Fruit fly (Drosophila melanogaster) whole organism, embryonic: ENCODE data around the gene CG32568.

Source experiments
- CG10209 ChIP-seq: fragments of 200-800 bp; sonication (Bioruptor generic); optimal IDR thresholded peaks from 3 replicates; lab custom pipeline; 2017; ENCODE audit warnings: missing biosample characterization, mild to moderate bottlenecking, missing genetic modification characterization, missing genetic modification reagents
- CG12155 ChIP-seq: fragments of 200-800 bp; sonication (Bioruptor generic); optimal IDR thresholded peaks from 3 replicates; lab custom pipeline; 2016; ENCODE audit warnings: missing biosample characterization, missing genetic modification characterization
- CG12391 ChIP-seq: fragments of 200-800 bp; sonication (Bioruptor generic); optimal IDR thresholded peaks from 3 replicates; lab custom pipeline; 2018; ENCODE audit warnings: missing biosample characterization, mild to moderate bottlenecking, missing genetic modification characterization, moderate library complexity
- CG13624 ChIP-seq: fragments of 200-800 bp; sonication (Bioruptor generic); optimal IDR thresholded peaks from 2 replicates; lab custom pipeline; 2016; ENCODE audit warnings: missing biosample characterization, missing genetic modification characterization
- CG1647 ChIP-seq: fragments of 200-800 bp; sonication (Bioruptor generic); optimal IDR thresholded peaks from 3 replicates; lab custom pipeline; 2016; ENCODE audit warnings: missing biosample characterization, missing genetic modification characterization
- CG17328 ChIP-seq: fragments of 200-800 bp; sonication (Bioruptor generic); IDR thresholded peaks from 2 replicates; pipeline ENCODE4 v1.3.6; 2022; ENCODE audit warnings: missing biosample characterization, missing genetic modification characterization
- CG30020 ChIP-seq: fragments of 200-800 bp; optimal IDR thresholded peaks from 2 replicates; lab custom pipeline; 2019; ENCODE audit warnings: missing biosample characterization, mild to moderate bottlenecking, missing genetic modification characterization, moderate library complexity
- CG33213 ChIP-seq: fragments of 200-800 bp; sonication (Bioruptor generic); optimal IDR thresholded peaks from 3 replicates; lab custom pipeline; 2016; ENCODE audit warnings: missing biosample characterization, missing genetic modification characterization
- CG3995 ChIP-seq: fragments of 200-800 bp; sonication (Bioruptor generic); optimal IDR thresholded peaks from 3 replicates; lab custom pipeline; 2016; ENCODE audit warnings: missing biosample characterization, missing genetic modification characterization
- CG4617 ChIP-seq: fragments of 200-800 bp; sonication (Bioruptor generic); optimal IDR thresholded peaks from 3 replicates; lab custom pipeline; 2016; ENCODE audit warnings: missing biosample characterization, missing genetic modification characterization, borderline replicate concordance
- CG5245 ChIP-seq: fragments of 200-800 bp; sonication (Bioruptor generic); optimal IDR thresholded peaks from 3 replicates; lab custom pipeline; 2016; ENCODE audit warnings: missing biosample characterization, missing genetic modification characterization
- CG5953 ChIP-seq: fragments of 200-800 bp; sonication (Bioruptor generic); IDR thresholded peaks from 2 replicates; pipeline ENCODE4 v1.3.6; 2022; ENCODE audit warnings: missing biosample characterization, missing genetic modification characterization
- CG8290 ChIP-seq, 3 experiments: fragments of 200-800 bp; sonication (Bioruptor generic); optimal IDR thresholded peaks; 2 replicates each; lab custom pipeline; 2016 to 2019; ENCODE audit warnings: missing biosample characterization in 3 of 3, missing genetic modification characterization in 3 of 3, mild to moderate bottlenecking in 2 of 3, moderate library complexity in 1 of 3
- CG8478 ChIP-seq: fragments of >200 bp; optimal IDR thresholded peaks from 2 replicates; lab custom pipeline; 2018
- CG9437 ChIP-seq: fragments of 200-800 bp; sonication (Bioruptor generic); optimal IDR thresholded peaks from 2 replicates; lab custom pipeline; 2018; ENCODE audit warnings: missing biosample characterization, mild to moderate bottlenecking, missing genetic modification characterization
- Chrac-16 ChIP-seq: fragments of 200-800 bp; sonication (Bioruptor generic); optimal IDR thresholded peaks from 3 replicates; lab custom pipeline; 2016; ENCODE audit warnings: missing biosample characterization, missing genetic modification characterization
- CkIIα-i1 ChIP-seq: fragments of 200-800 bp; sonication (Bioruptor generic); IDR thresholded peaks from 2 replicates; pipeline ENCODE4 v1.3.6; 2022; ENCODE audit warnings: missing biosample characterization, missing genetic modification characterization
- D ChIP-seq, 2 experiments: fragments of 200-800 bp in 1 of 2; fragments of >200 bp in 1 of 2; sonication (Bioruptor generic) in 1 of 2; optimal IDR thresholded peaks; 2 replicates in 1 of 2; 3 replicates in 1 of 2; lab custom pipeline; 2017; ENCODE audit warnings: mild to moderate bottlenecking in 1 of 2, missing biosample characterization in 1 of 2, missing genetic modification characterization in 1 of 2, missing genetic modification reagents in 1 of 2
- Drgx ChIP-seq: fragments of 200-800 bp; sonication (Bioruptor generic); IDR thresholded peaks from 2 replicates; pipeline ENCODE4 v1.3.6; 2022; ENCODE audit warnings: missing biosample characterization, missing genetic modification characterization
- E2f2 ChIP-seq: fragments of 200-800 bp; sonication (Bioruptor generic); IDR thresholded peaks from 2 replicates; pipeline ENCODE4 v1.3.6; 2022; ENCODE audit warnings: missing biosample characterization, missing genetic modification characterization
- H2.0 ChIP-seq: fragments of 200-800 bp; sonication (Bioruptor generic); IDR thresholded peaks from 2 replicates; pipeline ENCODE4 v1.3.6; 2022; ENCODE audit warnings: missing biosample characterization, missing genetic modification characterization
- HmgD ChIP-seq: fragments of 200-800 bp; sonication (Bioruptor generic); optimal IDR thresholded peaks from 3 replicates; lab custom pipeline; 2016; ENCODE audit warnings: missing biosample characterization, missing genetic modification characterization
- HmgZ ChIP-seq: fragments of 200-800 bp; sonication (Bioruptor generic); optimal IDR thresholded peaks from 2 replicates; lab custom pipeline; 2018; ENCODE audit warnings: missing biosample characterization, mild to moderate bottlenecking, missing genetic modification characterization
- MBD-R2 ChIP-seq: fragments of 200-800 bp; sonication (Bioruptor generic); IDR thresholded peaks from 2 replicates; pipeline ENCODE4 v1.3.6; 2022; ENCODE audit warnings: missing biosample characterization, missing genetic modification characterization
- MESR4 ChIP-seq: fragments of 200-800 bp; sonication (Bioruptor generic); optimal IDR thresholded peaks from 2 replicates; lab custom pipeline; 2018; ENCODE audit warnings: missing biosample characterization, mild to moderate bottlenecking, missing genetic modification characterization, moderate library complexity
- Med ChIP-seq: fragments of 200-800 bp; sonication (Bioruptor generic); peaks from one replicate; lab custom pipeline; 2016; ENCODE audit warnings: missing biosample characterization, missing genetic modification characterization, mild to moderate bottlenecking, inconsistent platforms, moderate library complexity
- NC2β ChIP-seq: fragments of 200-800 bp; sonication (Bioruptor generic); optimal IDR thresholded peaks from 2 replicates; lab custom pipeline; 2016; ENCODE audit warnings: missing biosample characterization, missing genetic modification characterization
- Rfx ChIP-seq: fragments of 200-800 bp; sonication (Bioruptor generic); IDR thresholded peaks from 2 replicates; pipeline ENCODE4 v1.3.6; 2022; ENCODE audit warnings: missing biosample characterization, missing genetic modification characterization
- Rx ChIP-seq: fragments of 200-800 bp; sonication (Bioruptor generic); IDR thresholded peaks from 2 replicates; pipeline ENCODE4 v1.3.6; 2022; ENCODE audit warnings: missing biosample characterization, missing genetic modification characterization
- Sox102F ChIP-seq: fragments of 200-800 bp; sonication (Bioruptor generic); optimal IDR thresholded peaks from 2 replicates; lab custom pipeline; 2018; ENCODE audit warnings: missing biosample characterization, mild to moderate bottlenecking, missing genetic modification characterization, moderate library complexity
- Sry-β ChIP-seq: fragments of 200-800 bp; sonication (Bioruptor generic); optimal IDR thresholded peaks from 2 replicates; lab custom pipeline; 2018; ENCODE audit warnings: missing biosample characterization, mild to moderate bottlenecking, missing genetic modification characterization, moderate library complexity
- YL-1 ChIP-seq: fragments of 200-800 bp; sonication (Bioruptor generic); optimal IDR thresholded peaks from 3 replicates; lab custom pipeline; 2017; ENCODE audit warnings: missing biosample characterization, mild to moderate bottlenecking, missing genetic modification characterization
- cato ChIP-seq: fragments of 200-800 bp; sonication (Bioruptor generic); optimal IDR thresholded peaks from 2 replicates; lab custom pipeline; 2016; ENCODE audit warnings: missing biosample characterization, missing genetic modification characterization, borderline replicate concordance
- cg ChIP-seq: fragments of 200-800 bp; sonication (Bioruptor generic); optimal IDR thresholded peaks from 3 replicates; lab custom pipeline; 2019; ENCODE audit warnings: missing biosample characterization, mild to moderate bottlenecking, missing genetic modification characterization, moderate library complexity
- gem ChIP-seq: fragments of 200-800 bp; sonication (Bioruptor generic); optimal IDR thresholded peaks from 2 replicates; lab custom pipeline; 2019; ENCODE audit warnings: missing biosample characterization, mild to moderate bottlenecking, missing genetic modification characterization, moderate library complexity
- gsb-n ChIP-seq: fragments of 200-800 bp; sonication (Bioruptor generic); optimal IDR thresholded peaks from 3 replicates; lab custom pipeline; 2018; ENCODE audit warnings: missing biosample characterization, mild to moderate bottlenecking, missing genetic modification characterization
- insv ChIP-seq, 2 experiments: fragments of 200-800 bp; sonication (Bioruptor generic); optimal IDR thresholded peaks; 3 replicates each; lab custom pipeline; 2016 to 2018; ENCODE audit warnings: missing biosample characterization in 2 of 2, missing genetic modification characterization in 2 of 2
- jigr1 ChIP-seq: fragments of 200-800 bp; sonication (Bioruptor generic); IDR thresholded peaks from 3 replicates; pipeline ENCODE4 v1.3.6; 2022; ENCODE audit warnings: missing biosample characterization, missing genetic modification characterization
- kay ChIP-seq: fragments of 200-800 bp; sonication (Bioruptor generic); optimal IDR thresholded peaks from 2 replicates; lab custom pipeline; 2016; ENCODE audit warnings: missing biosample characterization, missing genetic modification characterization
- lov ChIP-seq, 2 experiments: fragments of 200-800 bp in 1 of 2; fragments of >200 bp in 1 of 2; sonication (Bioruptor generic) in 1 of 2; IDR thresholded peaks in 1 of 2; optimal IDR thresholded peaks in 1 of 2; 2 replicates in 1 of 2; 3 replicates in 1 of 2; pipeline versions ENCODE4 v1.3.6 to Lab custom; 2017 to 2022; ENCODE audit warnings: missing biosample characterization in 1 of 2, missing genetic modification characterization in 1 of 2
- mld ChIP-seq: fragments of 200-800 bp; sonication (Bioruptor generic); IDR thresholded peaks from 3 replicates; pipeline ENCODE4 v1.3.6; 2022; ENCODE audit warnings: missing biosample characterization, missing genetic modification characterization; ENCODE audit not compliant: partially characterized antibody
- nom ChIP-seq: fragments of 200-800 bp; sonication (Bioruptor generic); optimal IDR thresholded peaks from 2 replicates; lab custom pipeline; 2017; ENCODE audit warnings: missing biosample characterization, missing genetic modification characterization, mild to moderate bottlenecking, moderate library complexity, missing genetic modification reagents
- ro ChIP-seq: fragments of 200-800 bp; sonication (Bioruptor generic); IDR thresholded peaks from 2 replicates; pipeline ENCODE4 v1.3.6; 2022; ENCODE audit warnings: missing biosample characterization, missing genetic modification characterization
- sima ChIP-seq: fragments of 200-800 bp; sonication (Bioruptor generic); optimal IDR thresholded peaks from 2 replicates; lab custom pipeline; 2016; ENCODE audit warnings: missing biosample characterization, missing genetic modification characterization
- ttk ChIP-seq: fragments of 200-800 bp; sonication (Bioruptor generic); IDR thresholded peaks from 2 replicates; pipeline ENCODE4 v2.1.2; 2022; ENCODE audit warnings: missing biosample characterization, missing genetic modification characterization
- unc-4 ChIP-seq: fragments of 200-800 bp; sonication (Bioruptor generic); IDR thresholded peaks from 2 replicates; pipeline ENCODE4 v1.3.6; 2022; ENCODE audit warnings: missing biosample characterization, missing genetic modification characterization; ENCODE audit not compliant: partially characterized antibody
- vfl ChIP-seq: fragments of 200-800 bp; sonication (Bioruptor generic); optimal IDR thresholded peaks from 2 replicates; lab custom pipeline; 2016; ENCODE audit warnings: missing biosample characterization, missing genetic modification characterization

Gene CG32568

dm6 chrX:16791920-16792829 lies 51.5 kb downstream of the CG32568 start, which contains the start of gene CG4768 (continued):
- TF ChIP-seq CkIIα-i1 (GFP tag; lab: Robert Waterston, UW) (no peak), CG17328 (GFP tag; lab: Robert Waterston, UW) (no peak), sima (GFP tag; lab: Kevin White, UChicago) (no peak), cg (GFP tag; lab: Kevin White, UChicago) (peak; percentile 86), Rfx (GFP tag; lab: Robert Waterston, UW) (0 out of 2 replicates have a peak, but pooled peaks have one; percentile 8), CG13624 (GFP tag; lab: Kevin White, UChicago) (peak; percentile 7), mld (GFP tag; lab: Robert Waterston, UW) (no peak), CG8478 (lab: Kevin White, UChicago) (peak; percentile 71), CG12155 (GFP tag; lab: Kevin White, UChicago) (no peak), YL-1 (peak; percentile 10), CG3995 (GFP tag; lab: Kevin White, UChicago) (peak; percentile 95), HmgD (GFP tag; lab: Kevin White, UChicago) (peak; percentile 3), CG5953 (GFP tag; lab: Robert Waterston, UW) (no peak), Sry-β (GFP tag; lab: Kevin White, UChicago) (peak; percentile 14), CG9437 (peak; percentile 24), jigr1 (GFP tag; lab: Robert Waterston, UW) (no peak), CG12391 (tag; lab: Kevin White, UChicago) (peak; percentile 3), Rx (GFP tag; lab: Robert Waterston, UW) (no peak), kay (GFP tag; lab: Kevin White, UChicago) (no peak), D (optimal IDR thresholded peaks at IDR 0.05; lab: Kevin White, UChicago) (peak; percentile 64), D (GFP tag; optimal IDR thresholded peaks at IDR 0.05; lab: Kevin White, UChicago) (no peak), nom (GFP tag; lab: Kevin White, UChicago) (peak; percentile 17), CG1647 (no peak), cato (GFP tag; lab: Kevin White, UChicago) (no peak), ttk (GFP tag; lab: Robert Waterston, UW) (no peak), HmgZ (peak; percentile 0), ro (no peak), H2.0 (no peak), MBD-R2 (GFP tag; lab: Robert Waterston, UW) (peak; percentile 33; the same call in 1 of the 2 replicates), unc-4 (GFP tag; lab: Robert Waterston, UW) (0 out of 2 replicates have a peak, but pooled peaks have one; percentile 21), lov (optimal IDR thresholded peaks at IDR 0.05; lab: Kevin White, UChicago) (no peak), lov (GFP tag; IDR thresholded peaks at IDR 0.05; lab: Robert Waterston, UW) (no peak), CG4617 (peak; percentile 40), Sox102F (GFP tag; lab: Kevin White, UChicago) (no peak), insv (GFP tag; optimal IDR thresholded peaks at IDR 0.05; lab: Kevin White, UChicago) (peak in 1 of 2 experiments; percentile 50), vfl (GFP tag; lab: Kevin White, UChicago) (no peak), CG10209 (no peak), CG8290 (GFP tag; optimal IDR thresholded peaks at IDR 0.05; lab: Kevin White, UChicago) (no peak), CG8290 (tag; optimal IDR thresholded peaks at IDR 0.05; lab: Kevin White, UChicago) (peak in 1 of 2 experiments; percentile 3), MESR4 (GFP tag; lab: Kevin White, UChicago) (peak; percentile 85), gsb-n (no peak), CG5245 (GFP tag; lab: Kevin White, UChicago) (no peak), NC2β (GFP tag; lab: Kevin White, UChicago) (no peak), Chrac-16 (GFP tag; lab: Kevin White, UChicago) (no peak), CG30020 (tag; lab: Kevin White, UChicago) (no peak), CG33213 (GFP tag; lab: Kevin White, UChicago) (no peak), E2f2 (GFP tag; lab: Robert Waterston, UW) (peak; percentile 27; the same call in 1 of the 2 replicates), Drgx (GFP tag; lab: Robert Waterston, UW) (no peak), Med (GFP tag; lab: Kevin White, UChicago) (peak; percentile 66), gem (tag; lab: Kevin White, UChicago) (no peak)
